Fruit fly (Drosophila melanogaster) whole organism, embryonic: Measurements from ENCODE around the gene CG15347.

Experiments used
- Bgb ChIP-seq: fragments of 200-800 bp; sonication (Bioruptor generic); IDR thresholded peaks from 2 replicates; pipeline ENCODE4 v1.3.6; 2022; ENCODE audit warnings: missing biosample characterization, missing genetic modification characterization; ENCODE audit not compliant: partially characterized antibody
- CG10321 ChIP-seq: fragments of 200-800 bp; sonication (Bioruptor generic); IDR thresholded peaks from 2 replicates; pipeline ENCODE4 v1.3.6; 2022; ENCODE audit warnings: missing biosample characterization, missing genetic modification characterization
- CG11085 ChIP-seq: fragments of 200-800 bp; sonication (Bioruptor generic); IDR thresholded peaks from 2 replicates; pipeline ENCODE4 v1.3.6; 2022; ENCODE audit warnings: missing biosample characterization, missing genetic modification characterization
- CG12155 ChIP-seq: fragments of 200-800 bp; sonication (Bioruptor generic); optimal IDR thresholded peaks from 3 replicates; lab custom pipeline; 2016; ENCODE audit warnings: missing biosample characterization, missing genetic modification characterization
- CG15479 ChIP-seq: fragments of 200-800 bp; sonication (Bioruptor generic); optimal IDR thresholded peaks from 3 replicates; lab custom pipeline; 2019; ENCODE audit warnings: missing biosample characterization, mild to moderate bottlenecking, missing genetic modification characterization, moderate library complexity
- CG1603 ChIP-seq: fragments of 200-800 bp; sonication (Bioruptor generic); optimal IDR thresholded peaks from 2 replicates; lab custom pipeline; 2019; ENCODE audit warnings: missing biosample characterization, mild to moderate bottlenecking, missing genetic modification characterization, moderate library complexity
- CG16863 ChIP-seq: fragments of 200-800 bp; sonication (Bioruptor generic); optimal IDR thresholded peaks from 3 replicates; lab custom pipeline; 2016; ENCODE audit warnings: missing biosample characterization, missing genetic modification characterization
- CG17361 ChIP-seq: fragments of 200-800 bp; sonication (Bioruptor generic); IDR thresholded peaks from 3 replicates; pipeline ENCODE4 v1.3.6; 2022; ENCODE audit warnings: missing biosample characterization, missing genetic modification characterization
- CG1832 ChIP-seq: fragments of 200-800 bp; sonication (Bioruptor generic); optimal IDR thresholded peaks from 2 replicates; lab custom pipeline; 2017; ENCODE audit warnings: missing biosample characterization, mild to moderate bottlenecking, missing genetic modification characterization, inconsistent platforms
- CG18476 ChIP-seq: fragments of 200-800 bp; sonication (Bioruptor generic); optimal IDR thresholded peaks from 2 replicates; lab custom pipeline; 2016; ENCODE audit warnings: missing biosample characterization, mild to moderate bottlenecking, missing genetic modification characterization
- CG2678 ChIP-seq: fragments of 200-800 bp; sonication (Bioruptor generic); optimal IDR thresholded peaks from 3 replicates; lab custom pipeline; 2019; ENCODE audit warnings: missing biosample characterization, mild to moderate bottlenecking, missing genetic modification characterization, moderate library complexity
- CG34422 ChIP-seq: fragments of 200-800 bp; sonication (Bioruptor generic); IDR thresholded peaks from 3 replicates; pipeline ENCODE4 v1.3.6; 2022; ENCODE audit warnings: missing biosample characterization, missing genetic modification characterization
- CG3995 ChIP-seq: fragments of 200-800 bp; sonication (Bioruptor generic); optimal IDR thresholded peaks from 3 replicates; lab custom pipeline; 2016; ENCODE audit warnings: missing biosample characterization, missing genetic modification characterization
- CG43689 ChIP-seq: fragments of 200-800 bp; sonication (Bioruptor generic); IDR thresholded peaks from 2 replicates; pipeline ENCODE4 v1.3.6; 2022; ENCODE audit warnings: missing biosample characterization, missing genetic modification characterization
- CG5180 ChIP-seq: fragments of 200-800 bp; sonication (Bioruptor generic); optimal IDR thresholded peaks from 3 replicates; lab custom pipeline; 2017; ENCODE audit warnings: missing biosample characterization, missing genetic modification characterization, mild to moderate bottlenecking, moderate library complexity, missing genetic modification reagents
- CG6683 ChIP-seq: fragments of 200-800 bp; sonication (Bioruptor generic); optimal IDR thresholded peaks from 2 replicates; lab custom pipeline; 2017; ENCODE audit warnings: missing biosample characterization, mild to moderate bottlenecking, missing genetic modification characterization, missing genetic modification reagents
- CG6689 ChIP-seq: fragments of 200-800 bp; sonication (Bioruptor generic); IDR thresholded peaks from 2 replicates; pipeline ENCODE4 v1.3.6; 2022; ENCODE audit warnings: missing biosample characterization, missing genetic modification characterization
- CG7786 ChIP-seq: fragments of 200-800 bp; sonication (Bioruptor generic); optimal IDR thresholded peaks from 2 replicates; lab custom pipeline; 2016; ENCODE audit warnings: missing biosample characterization, missing genetic modification characterization
- CG9609 ChIP-seq: fragments of 200-800 bp; sonication (Bioruptor generic); optimal IDR thresholded peaks from 3 replicates; lab custom pipeline; 2016; ENCODE audit warnings: missing biosample characterization, missing genetic modification characterization
- CHES-1-like ChIP-seq: fragments of 200-800 bp; sonication (Bioruptor generic); optimal IDR thresholded peaks from 2 replicates; lab custom pipeline; 2016; ENCODE audit warnings: missing biosample characterization, missing genetic modification characterization
- D19B ChIP-seq: fragments of 200-800 bp; sonication (Bioruptor generic); optimal IDR thresholded peaks from 2 replicates; lab custom pipeline; 2017; ENCODE audit warnings: missing biosample characterization, mild to moderate bottlenecking, missing genetic modification characterization
- Dek ChIP-seq: fragments of 200-800 bp; sonication (Bioruptor generic); optimal IDR thresholded peaks from 3 replicates; lab custom pipeline; 2019; ENCODE audit warnings: missing biosample characterization, mild to moderate bottlenecking, missing genetic modification characterization, moderate library complexity
- Ets65A ChIP-seq: fragments of 200-800 bp; sonication (Bioruptor generic); peaks from one replicate; lab custom pipeline; 2016; ENCODE audit warnings: missing biosample characterization, missing genetic modification characterization
- Fer1 ChIP-seq: fragments of 200-800 bp; sonication (Bioruptor generic); optimal IDR thresholded peaks from 2 replicates; lab custom pipeline; 2017; ENCODE audit warnings: missing biosample characterization, mild to moderate bottlenecking, missing genetic modification characterization
- Fer3 ChIP-seq: fragments of 200-800 bp; sonication (Bioruptor generic); optimal IDR thresholded peaks from 2 replicates; lab custom pipeline; 2018; ENCODE audit warnings: missing biosample characterization, mild to moderate bottlenecking, missing genetic modification characterization, moderate library complexity
- GATAe ChIP-seq: fragments of 200-800 bp; sonication (Bioruptor generic); conservative IDR thresholded peaks from 2 replicates; pipeline ENCODE4 v1.3.6; 2022; ENCODE audit warnings: missing biosample characterization, missing genetic modification characterization
- HLH54F ChIP-seq: fragments of 200-800 bp; sonication (Bioruptor generic); optimal IDR thresholded peaks from 3 replicates; lab custom pipeline; 2016; ENCODE audit warnings: missing biosample characterization, missing genetic modification characterization
- Hey ChIP-seq: fragments of 200-800 bp; sonication (Bioruptor generic); optimal IDR thresholded peaks from 3 replicates; lab custom pipeline; 2018; ENCODE audit warnings: missing biosample characterization, mild to moderate bottlenecking, missing genetic modification characterization
- Mes4 ChIP-seq: fragments of 200-800 bp; sonication (Bioruptor generic); optimal IDR thresholded peaks from 2 replicates; lab custom pipeline; 2016; ENCODE audit warnings: missing biosample characterization, missing genetic modification characterization
- NK7.1 ChIP-seq: fragments of 200-800 bp; sonication (Bioruptor generic); optimal IDR thresholded peaks from 3 replicates; lab custom pipeline; 2016; ENCODE audit warnings: missing biosample characterization, missing genetic modification characterization
- Nf-YC ChIP-seq: fragments of 200-800 bp; optimal IDR thresholded peaks from 3 replicates; lab custom pipeline; 2019; ENCODE audit warnings: missing biosample characterization, mild to moderate bottlenecking, missing genetic modification characterization, moderate library complexity
- PHDP ChIP-seq: fragments of 200-800 bp; sonication (Bioruptor generic); optimal IDR thresholded peaks from 3 replicates; lab custom pipeline; 2018; ENCODE audit warnings: missing biosample characterization, mild to moderate bottlenecking, missing genetic modification characterization, moderate library complexity
- cg ChIP-seq: fragments of 200-800 bp; sonication (Bioruptor generic); optimal IDR thresholded peaks from 3 replicates; lab custom pipeline; 2019; ENCODE audit warnings: missing biosample characterization, mild to moderate bottlenecking, missing genetic modification characterization, moderate library complexity
- chinmo ChIP-seq: fragments of 200-800 bp; sonication (Bioruptor generic); IDR thresholded peaks from 4 replicates; pipeline ENCODE4 v1.3.6; 2022; ENCODE audit warnings: missing biosample characterization, missing genetic modification characterization; ENCODE audit not compliant: partially characterized antibody
- crc ChIP-seq: fragments of 200-800 bp; sonication (Bioruptor generic); optimal IDR thresholded peaks from 2 replicates; lab custom pipeline; 2016; ENCODE audit warnings: missing biosample characterization, missing genetic modification characterization
- cwo ChIP-seq: fragments of 200-800 bp; sonication (Bioruptor generic); optimal IDR thresholded peaks from 3 replicates; lab custom pipeline; 2017; ENCODE audit warnings: missing biosample characterization, missing genetic modification characterization, mild to moderate bottlenecking, moderate library complexity, missing genetic modification reagents
- ems ChIP-seq: fragments of 200-800 bp; sonication (Bioruptor generic); optimal IDR thresholded peaks from 3 replicates; lab custom pipeline; 2016; ENCODE audit warnings: missing biosample characterization, missing genetic modification characterization
- grau ChIP-seq: fragments of 200-800 bp; optimal IDR thresholded peaks from 3 replicates; lab custom pipeline; 2019; ENCODE audit warnings: missing biosample characterization, mild to moderate bottlenecking, missing genetic modification characterization, moderate library complexity
- gt ChIP-seq: fragments of 200-800 bp; sonication (Bioruptor generic); IDR thresholded peaks from 2 replicates; pipeline ENCODE4 v1.3.6; 2022; ENCODE audit warnings: missing biosample characterization, missing genetic modification characterization
- jigr1 ChIP-seq: fragments of 200-800 bp; sonication (Bioruptor generic); IDR thresholded peaks from 3 replicates; pipeline ENCODE4 v1.3.6; 2022; ENCODE audit warnings: missing biosample characterization, missing genetic modification characterization
- nerfin-2 ChIP-seq: fragments of 200-800 bp; sonication (Bioruptor generic); IDR thresholded peaks from 2 replicates; pipeline ENCODE4 v1.3.6; 2022; ENCODE audit warnings: missing biosample characterization, missing genetic modification characterization; ENCODE audit not compliant: partially characterized antibody
- odd ChIP-seq: fragments of 200-800 bp; sonication (Bioruptor generic); optimal IDR thresholded peaks from 2 replicates; lab custom pipeline; 2017; ENCODE audit warnings: missing biosample characterization, mild to moderate bottlenecking, missing genetic modification characterization
- pita ChIP-seq: fragments of 200-800 bp; sonication (Bioruptor generic); optimal IDR thresholded peaks from 2 replicates; lab custom pipeline; 2017; ENCODE audit warnings: missing biosample characterization, mild to moderate bottlenecking, missing genetic modification characterization
- shn ChIP-seq: fragments of 200-800 bp; sonication (Bioruptor generic); optimal IDR thresholded peaks from 3 replicates; lab custom pipeline; 2016; ENCODE audit warnings: missing biosample characterization, missing genetic modification characterization
- stwl ChIP-seq: fragments of 200-800 bp; sonication (Bioruptor generic); optimal IDR thresholded peaks from 3 replicates; lab custom pipeline; 2018; ENCODE audit warnings: missing biosample characterization, mild to moderate bottlenecking, missing genetic modification characterization, moderate library complexity
- trh ChIP-seq: fragments of 200-800 bp; sonication (Bioruptor generic); optimal IDR thresholded peaks from 2 replicates; lab custom pipeline; 2016; ENCODE audit warnings: missing biosample characterization, missing genetic modification characterization
- unpg ChIP-seq: fragments of 200-800 bp; sonication (Bioruptor generic); optimal IDR thresholded peaks from 3 replicates; lab custom pipeline; 2018; ENCODE audit warnings: missing biosample characterization, mild to moderate bottlenecking, missing genetic modification characterization, moderate library complexity
- vnd ChIP-seq: fragments of 200-800 bp; sonication (Bioruptor generic); IDR thresholded peaks from 3 replicates; pipeline ENCODE4 v1.3.6; 2022; ENCODE audit warnings: missing biosample characterization, missing genetic modification characterization; ENCODE audit not compliant: partially characterized antibody
- wdn ChIP-seq: fragments of 200-800 bp; sonication (Bioruptor generic); IDR thresholded peaks from 2 replicates; pipeline ENCODE4 v1.3.6; 2022; ENCODE audit warnings: missing biosample characterization, missing genetic modification characterization

The CG15347 gene

DNA sequence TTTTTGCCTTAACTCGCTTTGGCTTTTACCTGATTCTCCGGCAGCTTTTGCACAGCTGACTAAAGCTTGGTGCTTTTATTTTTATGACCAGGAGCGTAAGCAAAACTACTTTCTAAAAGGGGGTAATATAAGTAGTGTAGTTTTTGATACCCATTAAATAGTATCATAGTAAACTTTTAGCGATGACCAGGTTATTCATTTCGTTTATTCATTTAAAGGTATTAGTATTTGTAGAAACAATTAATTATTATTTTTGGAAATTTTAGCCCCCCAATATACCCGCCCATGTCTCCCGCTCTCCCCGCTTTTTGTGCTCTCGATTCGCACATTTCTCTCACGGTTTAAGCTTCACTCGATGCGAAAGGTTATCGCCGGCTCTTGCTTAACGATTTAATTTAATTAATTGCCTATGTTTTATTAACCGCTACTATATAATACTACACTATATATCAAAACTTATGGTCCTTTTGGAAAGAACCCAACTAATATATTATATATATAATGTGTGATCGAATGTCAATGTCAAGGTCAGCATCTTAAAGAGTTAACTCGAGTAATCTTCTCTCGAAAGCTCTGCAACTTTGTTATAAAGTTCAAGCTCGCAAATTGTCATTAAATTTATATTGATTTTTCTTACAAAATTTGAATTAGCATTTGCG, 3.8 kb upstream of the CG15347 start, which contains the start of gene Sptr (continued):
- TF ChIP-seq CG5180 (GFP tag; lab: Kevin White, UChicago) (peak; percentile 71), pita (GFP tag; lab: Kevin White, UChicago) (no peak), D19B (GFP tag; lab: Kevin White, UChicago) (peak; percentile 86), CG11085 (GFP tag; lab: Robert Waterston, UW) (peak; percentile 83), chinmo (no peak), GATAe (GFP tag; lab: Robert Waterston, UW) (peak; percentile 37; the same call in 1 of the 2 replicates), CG1832 (GFP tag; lab: Kevin White, UChicago) (no peak), CG7786 (GFP tag; lab: Kevin White, UChicago) (peak; percentile 81), CG3995 (GFP tag; lab: Kevin White, UChicago) (peak; percentile 62), nerfin-2 (GFP tag; lab: Robert Waterston, UW) (no peak), HLH54F (GFP tag; lab: Kevin White, UChicago) (peak; percentile 77), CG12155 (GFP tag; lab: Kevin White, UChicago) (peak; percentile 82), Nf-YC (peak; percentile 80), ems (GFP tag; lab: Kevin White, UChicago) (peak; percentile 80), odd (GFP tag; lab: Kevin White, UChicago) (peak; percentile 86), CG34422 (GFP tag; lab: Robert Waterston, UW) (peak; percentile 88), Hey (tag; lab: Kevin White, UChicago) (peak; percentile 14), CG6689 (GFP tag; lab: Robert Waterston, UW) (peak; percentile 89), Bgb (GFP tag; lab: Robert Waterston, UW) (no peak), stwl (tag; lab: Kevin White, UChicago) (no peak), NK7.1 (GFP tag; lab: Kevin White, UChicago) (peak; percentile 49), CHES-1-like (GFP tag; lab: Kevin White, UChicago) (peak; percentile 63), CG16863 (GFP tag; lab: Kevin White, UChicago) (peak; percentile 57), Fer1 (GFP tag; lab: Kevin White, UChicago) (peak; percentile 95), trh (GFP tag; lab: Kevin White, UChicago) (peak; percentile 55), wdn (GFP tag; lab: Robert Waterston, UW) (peak; percentile 86), jigr1 (GFP tag; lab: Robert Waterston, UW) (peak; percentile 50; the same call in 2 of the 3 replicates), CG2678 (tag; lab: Kevin White, UChicago) (peak; percentile 94), Mes4 (peak; percentile 14), Fer3 (tag; lab: Kevin White, UChicago) (peak; percentile 91), CG43689 (GFP tag; lab: Robert Waterston, UW) (peak; percentile 44; the same call in 1 of the 2 replicates), cwo (GFP tag; lab: Kevin White, UChicago) (peak; percentile 90), CG1603 (tag; lab: Kevin White, UChicago) (peak; percentile 63), CG17361 (peak; percentile 77), CG10321 (GFP tag; lab: Robert Waterston, UW) (peak; percentile 64; the same call in 1 of the 2 replicates), PHDP (peak; percentile 93), unpg (peak; percentile 92), CG18476 (GFP tag; lab: Kevin White, UChicago) (peak; percentile 81), Ets65A (peak; percentile 93), vnd (GFP tag; lab: Robert Waterston, UW) (no peak), shn (GFP tag; lab: Kevin White, UChicago) (peak; percentile 23), CG9609 (GFP tag; lab: Kevin White, UChicago) (peak; percentile 47), crc (GFP tag; lab: Kevin White, UChicago) (peak; percentile 56), cg (GFP tag; lab: Kevin White, UChicago) (no peak), grau (tag; lab: Kevin White, UChicago) (peak; percentile 91), CG15479 (GFP tag; lab: Kevin White, UChicago) (no peak), Dek (tag; lab: Kevin White, UChicago) (peak; percentile 91), CG6683 (peak; percentile 79), gt (GFP tag; lab: Robert Waterston, UW) (no peak)
